Worm (Caenorhabditis elegans): ENCODE measurements around the gene C09B8.8.
A peak's percentile ranks its signal among the peaks of the same experiment; 100 is the strongest.

The C09B8.8 gene

DNA sequence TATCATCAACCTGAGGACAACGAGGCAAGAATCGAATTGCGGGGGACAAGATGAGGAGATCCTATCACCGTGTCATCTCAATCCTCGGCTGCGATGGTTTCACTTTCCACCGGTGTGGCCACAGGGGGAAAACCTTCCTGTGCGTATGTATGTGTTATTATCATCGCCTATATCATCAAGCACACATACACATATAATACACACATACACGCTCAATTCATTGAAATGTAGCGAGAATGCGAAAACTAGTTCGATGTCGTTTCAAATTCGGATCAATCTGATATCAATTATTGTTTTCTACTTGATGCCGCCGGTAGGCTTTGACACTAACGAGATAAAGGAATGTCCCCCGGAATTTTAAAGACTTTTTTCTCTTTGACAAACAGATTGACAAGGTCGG is 35.6 kb downstream of the C09B8.8 start:
- no peak for TF ChIP-seq lsy-12 (tag; optimal IDR thresholded peaks at IDR 0.05)
- TF ChIP-seq nhr-25 (tag; optimal IDR thresholded peaks at IDR 0.05): peak; percentile 39
- peak; percentile 59 for TF ChIP-seq nhr-23 (tag; optimal IDR thresholded peaks at IDR 0.05)
- no peak for TF ChIP-seq tbx-2 (tag; optimal IDR thresholded peaks at IDR 0.05)

ce11 chrX:6052744-6053143 is 37.5 kb downstream of the C09B8.8 start, which contains the start of gene C45B2.6:
C45B2.6 (plus strand) TSS chrX:6052879.
- no peak for TF ChIP-seq snpc-4 (tag; optimal IDR thresholded peaks at IDR 0.05)
- no peak for TF ChIP-seq pqm-1 (tag; optimal IDR thresholded peaks at IDR 0.05)
- no peak for TF ChIP-seq sea-2 (GFP tag; optimal IDR thresholded peaks at IDR 0.05)
- TF ChIP-seq lin-39 (tag; optimal IDR thresholded peaks at IDR 0.05): no peak
- no peak for TF ChIP-seq jun-1 (tag; optimal IDR thresholded peaks at IDR 0.05)
- no peak for TF ChIP-seq aly-2 (tag; optimal IDR thresholded peaks at IDR 0.05)
- TF ChIP-seq nhr-11 (tag; optimal IDR thresholded peaks at IDR 0.05): no peak
- peak; percentile 29 for TF ChIP-seq hmg-11 (tag; optimal IDR thresholded peaks at IDR 0.05)
- no peak for TF ChIP-seq fkh-2 (tag; optimal IDR thresholded peaks at IDR 0.05)
- no peak for TF ChIP-seq tbx-2 (tag; optimal IDR thresholded peaks at IDR 0.05)
- no peak for TF ChIP-seq egl-27 (tag; optimal IDR thresholded peaks at IDR 0.05)
- TF ChIP-seq skn-1 (tag; optimal IDR thresholded peaks at IDR 0.05): no peak
- no peak for TF ChIP-seq ceh-9 (tag; optimal IDR thresholded peaks at IDR 0.05)
- TF ChIP-seq egl-5 (tag; optimal IDR thresholded peaks at IDR 0.05): peak; percentile 60
- TF ChIP-seq ztf-4 (tag; optimal IDR thresholded peaks at IDR 0.05): no peak
- no peak for TF ChIP-seq nhr-67 (tag; optimal IDR thresholded peaks at IDR 0.05)
- no peak for TF ChIP-seq fos-1 (tag; optimal IDR thresholded peaks at IDR 0.05)
- TF ChIP-seq nfya-1 (tag; optimal IDR thresholded peaks at IDR 0.05; ENCODE audit: insufficient read depth): peak; percentile 26
- no peak for TF ChIP-seq nhr-43 (tag; optimal IDR thresholded peaks at IDR 0.05; ENCODE audit: poor library complexity, severe bottlenecking)
- peak; percentile 43 for TF ChIP-seq pha-4 (tag; optimal IDR thresholded peaks at IDR 0.05)
- no peak for TF ChIP-seq ZK546.5 (tag; optimal IDR thresholded peaks at IDR 0.05)
- TF ChIP-seq nhr-25 (tag; optimal IDR thresholded peaks at IDR 0.05): peak; percentile 15
- TF ChIP-seq ztf-11 (tag; optimal IDR thresholded peaks at IDR 0.05): no peak

ce11 chrX:6057580-6058305 is 42.5 kb downstream of the C09B8.8 start, which contains the start of gene gln-1:
gln-1 (plus strand) TSS chrX:6058255.
- peak; percentile 47 for TF ChIP-seq jun-1 (tag; optimal IDR thresholded peaks at IDR 0.05)
- peak; percentile 87 for TF ChIP-seq pqm-1 (tag; optimal IDR thresholded peaks at IDR 0.05)
- TF ChIP-seq nfya-1 (tag; optimal IDR thresholded peaks at IDR 0.05; ENCODE audit: insufficient read depth): peak; percentile 8
- peak; percentile 64 for TF ChIP-seq pha-4 (tag; optimal IDR thresholded peaks at IDR 0.05)
- TF ChIP-seq nhr-67 (tag; optimal IDR thresholded peaks at IDR 0.05): no peak
- TF ChIP-seq skn-1 (tag; optimal IDR thresholded peaks at IDR 0.05): no peak
- TF ChIP-seq elt-2 (tag; optimal IDR thresholded peaks at IDR 0.05): peak; percentile 87

DNA sequence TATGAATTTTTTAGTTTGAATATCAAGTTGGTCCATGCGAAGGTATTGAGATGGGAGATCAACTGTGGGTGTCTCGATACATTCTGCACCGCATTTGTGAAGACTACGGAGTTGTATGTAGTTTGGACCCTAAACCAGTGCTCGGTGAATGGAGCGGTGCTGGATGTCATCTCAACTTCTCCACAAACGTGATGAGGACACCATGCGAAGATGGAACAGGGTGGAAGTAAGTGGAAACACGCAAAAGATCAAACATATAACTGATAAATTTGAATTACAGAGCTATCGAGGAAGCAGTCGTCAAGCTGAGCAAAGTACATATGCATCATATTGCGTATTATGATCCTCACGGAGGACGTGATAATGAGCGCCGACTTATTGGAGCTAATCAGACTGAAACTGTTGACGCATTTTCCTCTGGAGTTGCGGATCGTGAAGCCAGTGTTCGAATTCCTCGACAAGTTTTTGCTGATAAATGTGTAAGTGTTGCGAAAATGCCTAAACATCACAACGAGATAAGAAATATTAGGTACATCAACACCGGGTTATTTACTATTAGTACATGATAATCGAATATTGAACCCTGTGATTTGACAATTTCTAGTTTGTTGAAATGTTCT is 44.0 kb downstream of the C09B8.8 start:
- peak; percentile 55 for TF ChIP-seq pqm-1 (tag; optimal IDR thresholded peaks at IDR 0.05)
- no peak for TF ChIP-seq hmg-11 (tag; optimal IDR thresholded peaks at IDR 0.05)
- TF ChIP-seq jun-1 (tag; optimal IDR thresholded peaks at IDR 0.05): peak; percentile 15
- TF ChIP-seq nhr-237 (tag; optimal IDR thresholded peaks at IDR 0.05): no peak
- peak; percentile 2 for TF ChIP-seq skn-1 (tag; optimal IDR thresholded peaks at IDR 0.05)
- TF ChIP-seq aly-2 (tag; optimal IDR thresholded peaks at IDR 0.05): no peak
- TF ChIP-seq elt-2 (tag; optimal IDR thresholded peaks at IDR 0.05): peak; percentile 98

DNA sequence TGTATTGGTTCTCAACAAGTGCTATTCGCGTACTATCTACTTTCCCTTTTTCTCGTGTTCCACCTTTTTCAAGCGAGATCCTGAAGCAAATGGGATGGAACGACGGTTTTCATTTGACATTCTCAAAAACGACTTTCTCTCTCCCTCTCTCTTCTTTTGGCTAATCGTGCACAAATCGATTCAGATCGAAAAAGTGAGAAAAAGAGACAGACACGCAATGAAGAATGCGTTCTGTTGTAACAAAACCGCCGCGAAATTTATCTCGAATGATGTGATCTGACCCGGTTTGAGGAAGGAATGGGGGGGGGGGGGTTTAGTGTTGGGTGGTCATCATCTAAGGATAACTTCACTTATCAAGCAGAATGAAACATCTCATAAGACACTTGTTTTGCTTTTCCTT is 49.1 kb downstream of the C09B8.8 start:
- peak; percentile 50 for TF ChIP-seq nhr-25 (tag; optimal IDR thresholded peaks at IDR 0.05)
- TF ChIP-seq nhr-23 (tag; optimal IDR thresholded peaks at IDR 0.05): peak; percentile 63
- TF ChIP-seq nhr-76 (tag; optimal IDR thresholded peaks at IDR 0.05): no peak
- no peak for TF ChIP-seq unc-62 (GFP tag; optimal IDR thresholded peaks at IDR 0.05)
